Fruit fly (Drosophila melanogaster) whole organism, embryonic: ENCODE results near the gene sif.

Experiments used
- BtbVII ChIP-seq: fragments of 200-800 bp; sonication (Bioruptor generic); optimal IDR thresholded peaks from 3 replicates; lab custom pipeline; 2017; ENCODE audit warnings: missing biosample characterization, mild to moderate bottlenecking, missing genetic modification characterization
- CG10979 ChIP-seq: fragments of 200-800 bp; sonication (Bioruptor generic); optimal IDR thresholded peaks from 2 replicates; lab custom pipeline; 2018; ENCODE audit warnings: missing biosample characterization, mild to moderate bottlenecking, missing genetic modification characterization, moderate library complexity
- CG11085 ChIP-seq: fragments of 200-800 bp; sonication (Bioruptor generic); IDR thresholded peaks from 2 replicates; pipeline ENCODE4 v1.3.6; 2022; ENCODE audit warnings: missing biosample characterization, missing genetic modification characterization
- CG11247 ChIP-seq: fragments of 200-800 bp; sonication (Bioruptor generic); IDR thresholded peaks from 2 replicates; pipeline ENCODE4 v1.3.6; 2022; ENCODE audit warnings: missing biosample characterization, missing genetic modification characterization
- CG11504 ChIP-seq: fragments of 200-800 bp; sonication (Bioruptor generic); optimal IDR thresholded peaks from 3 replicates; lab custom pipeline; 2019; ENCODE audit warnings: missing biosample characterization, mild to moderate bottlenecking, missing genetic modification characterization, moderate library complexity
- CG12299 ChIP-seq: fragments of 200-800 bp; sonication (Bioruptor generic); optimal IDR thresholded peaks from 2 replicates; lab custom pipeline; 2018; ENCODE audit warnings: missing biosample characterization, mild to moderate bottlenecking, missing genetic modification characterization
- CG12744 ChIP-seq: fragments of 200-800 bp; sonication (Bioruptor generic); optimal IDR thresholded peaks from 2 replicates; lab custom pipeline; 2016; ENCODE audit warnings: missing biosample characterization, missing genetic modification characterization
- CG13424 ChIP-seq: fragments of 200-800 bp; sonication (Bioruptor generic); optimal IDR thresholded peaks from 2 replicates; lab custom pipeline; 2019; ENCODE audit warnings: missing biosample characterization, mild to moderate bottlenecking, missing genetic modification characterization, moderate library complexity
- CG13775 ChIP-seq: fragments of 200-800 bp; sonication (Bioruptor generic); optimal IDR thresholded peaks from 3 replicates; lab custom pipeline; 2017; ENCODE audit warnings: missing biosample characterization, mild to moderate bottlenecking, missing genetic modification characterization
- CG14050 ChIP-seq: fragments of 200-800 bp; sonication (Bioruptor generic); IDR thresholded peaks from 3 replicates; pipeline ENCODE4 v1.3.6; 2022; ENCODE audit warnings: missing biosample characterization, missing genetic modification characterization
- CG14710 ChIP-seq: fragments of 200-800 bp; sonication (Bioruptor generic); optimal IDR thresholded peaks from 3 replicates; lab custom pipeline; 2019; ENCODE audit warnings: missing biosample characterization, mild to moderate bottlenecking, missing genetic modification characterization, moderate library complexity
- CG15073 ChIP-seq: fragments of 200-800 bp; sonication (Bioruptor generic); optimal IDR thresholded peaks from 2 replicates; lab custom pipeline; 2016; ENCODE audit warnings: missing biosample characterization, missing genetic modification characterization
- CG1647 ChIP-seq: fragments of 200-800 bp; sonication (Bioruptor generic); optimal IDR thresholded peaks from 3 replicates; lab custom pipeline; 2016; ENCODE audit warnings: missing biosample characterization, missing genetic modification characterization
- CG17829 ChIP-seq: fragments of 200-800 bp; optimal IDR thresholded peaks from 2 replicates; lab custom pipeline; 2019; ENCODE audit warnings: missing biosample characterization, mild to moderate bottlenecking, missing genetic modification characterization, moderate library complexity
- CG30020 ChIP-seq: fragments of 200-800 bp; optimal IDR thresholded peaks from 2 replicates; lab custom pipeline; 2019; ENCODE audit warnings: missing biosample characterization, mild to moderate bottlenecking, missing genetic modification characterization, moderate library complexity
- CG3726 ChIP-seq: fragments of 200-800 bp; sonication (Bioruptor generic); IDR thresholded peaks from 3 replicates; pipeline ENCODE4, ENCODE4 v1.3.6; 2022; ENCODE audit warnings: missing biosample characterization, missing genetic modification characterization
- CG3995 ChIP-seq: fragments of 200-800 bp; sonication (Bioruptor generic); optimal IDR thresholded peaks from 3 replicates; lab custom pipeline; 2016; ENCODE audit warnings: missing biosample characterization, missing genetic modification characterization
- CG4360 ChIP-seq: fragments of 200-800 bp; sonication (Bioruptor generic); IDR thresholded peaks from 2 replicates; pipeline ENCODE4 v1.3.6; 2022; ENCODE audit warnings: missing biosample characterization, missing genetic modification characterization
- CG4854 ChIP-seq: fragments of 200-800 bp; sonication (Bioruptor generic); optimal IDR thresholded peaks from 2 replicates; lab custom pipeline; 2016; ENCODE audit warnings: missing biosample characterization, missing genetic modification characterization, inconsistent platforms
- CG6272 ChIP-seq: fragments of 200-800 bp; sonication (Bioruptor generic); IDR thresholded peaks from 2 replicates; pipeline ENCODE4 v1.3.6; 2022; ENCODE audit warnings: missing biosample characterization, missing genetic modification characterization
- CG7928 ChIP-seq: fragments of 200-800 bp; sonication (Bioruptor generic); optimal IDR thresholded peaks from 2 replicates; lab custom pipeline; 2017; ENCODE audit warnings: missing biosample characterization, mild to moderate bottlenecking, missing genetic modification characterization
- CG8765 ChIP-seq: fragments of 200-800 bp; sonication (Bioruptor generic); IDR thresholded peaks from 2 replicates; pipeline ENCODE4 v1.3.6; 2022; ENCODE audit warnings: missing biosample characterization, missing genetic modification characterization
- CG9797 ChIP-seq: fragments of 200-800 bp; sonication (Bioruptor generic); optimal IDR thresholded peaks from 3 replicates; lab custom pipeline; 2018; ENCODE audit warnings: missing biosample characterization, mild to moderate bottlenecking, missing genetic modification characterization
- CG9932 ChIP-seq: fragments of 200-800 bp; sonication (Bioruptor generic); IDR thresholded peaks from 2 replicates; pipeline ENCODE4 v1.3.6; 2022; ENCODE audit warnings: missing biosample characterization, missing genetic modification characterization
- Chrac-16 ChIP-seq: fragments of 200-800 bp; sonication (Bioruptor generic); optimal IDR thresholded peaks from 3 replicates; lab custom pipeline; 2016; ENCODE audit warnings: missing biosample characterization, missing genetic modification characterization
- CoRest ChIP-seq: fragments of 200-800 bp; sonication (Bioruptor generic); optimal IDR thresholded peaks from 3 replicates; lab custom pipeline; 2018; ENCODE audit warnings: missing biosample characterization, mild to moderate bottlenecking, missing genetic modification characterization, moderate library complexity
- Gsc ChIP-seq: fragments of 200-800 bp; sonication (Bioruptor generic); IDR thresholded peaks from 2 replicates; pipeline ENCODE4 v1.3.6; 2022; ENCODE audit warnings: missing biosample characterization, missing genetic modification characterization
- Hr39 ChIP-seq: fragments of >200 bp; optimal IDR thresholded peaks from 2 replicates; lab custom pipeline; 2017
- Max ChIP-seq: fragments of 200-800 bp; sonication (Bioruptor generic); optimal IDR thresholded peaks from 2 replicates; lab custom pipeline; 2016; ENCODE audit warnings: missing biosample characterization, mild to moderate bottlenecking, missing genetic modification characterization
- NfI ChIP-seq: fragments of 200-800 bp; sonication (Bioruptor generic); optimal IDR thresholded peaks from 3 replicates; lab custom pipeline; 2018; ENCODE audit warnings: missing biosample characterization, mild to moderate bottlenecking, missing genetic modification characterization, moderate library complexity
- Oaz ChIP-seq: fragments of 200-800 bp; sonication (Bioruptor generic); IDR thresholded peaks from 2 replicates; pipeline ENCODE4 v1.3.6; 2022; ENCODE audit warnings: missing biosample characterization, missing genetic modification characterization
- ab ChIP-seq: fragments of 200-800 bp; sonication (Bioruptor generic); optimal IDR thresholded peaks from 2 replicates; lab custom pipeline; 2016; ENCODE audit warnings: missing biosample characterization, missing genetic modification characterization
- ash1 ChIP-seq: fragments of 200-800 bp; sonication (Bioruptor generic); optimal IDR thresholded peaks from 2 replicates; lab custom pipeline; 2018; ENCODE audit warnings: missing biosample characterization, mild to moderate bottlenecking, missing genetic modification characterization
- cwo ChIP-seq: fragments of 200-800 bp; sonication (Bioruptor generic); optimal IDR thresholded peaks from 3 replicates; lab custom pipeline; 2017; ENCODE audit warnings: missing biosample characterization, missing genetic modification characterization, mild to moderate bottlenecking, moderate library complexity, missing genetic modification reagents
- danr ChIP-seq: fragments of 200-800 bp; sonication (Bioruptor generic); IDR thresholded peaks from 2 replicates; pipeline ENCODE4 v1.3.6; 2022; ENCODE audit warnings: missing biosample characterization, missing genetic modification characterization
- dysf ChIP-seq: fragments of 200-800 bp; sonication (Bioruptor generic); IDR thresholded peaks from 3 replicates; pipeline ENCODE4 v1.3.6; 2022; ENCODE audit warnings: missing biosample characterization, missing genetic modification characterization
- eve ChIP-seq, 2 experiments: fragments of >200 bp; optimal IDR thresholded peaks; 2 replicates each; lab custom pipeline; 2017; ENCODE audit warnings: missing biosample characterization in 2 of 2, missing genetic modification characterization in 2 of 2
- fd96Cb ChIP-seq: fragments of 200-800 bp; sonication (Bioruptor generic); optimal IDR thresholded peaks from 2 replicates; lab custom pipeline; 2018; ENCODE audit warnings: missing biosample characterization, mild to moderate bottlenecking, missing genetic modification characterization, moderate library complexity
- fru ChIP-seq: fragments of >200 bp; optimal IDR thresholded peaks from 2 replicates; lab custom pipeline; 2017
- gro ChIP-seq: fragments of 200-800 bp; sonication (Bioruptor generic); optimal IDR thresholded peaks from 2 replicates; lab custom pipeline; 2016; ENCODE audit warnings: missing biosample characterization, missing genetic modification characterization
- h ChIP-seq: fragments of >200 bp; optimal IDR thresholded peaks from 2 replicates; lab custom pipeline; 2017
- lab ChIP-seq: fragments of 200-800 bp; sonication (Bioruptor generic); optimal IDR thresholded peaks from 3 replicates; lab custom pipeline; 2017; ENCODE audit warnings: missing biosample characterization, missing genetic modification characterization, mild to moderate bottlenecking, moderate library complexity, missing genetic modification reagents
- lola ChIP-seq, 3 experiments: fragments of >200 bp in 2 of 3; fragments of 200-800 bp in 1 of 3; sonication (Bioruptor generic) in 1 of 3; optimal IDR thresholded peaks; 2 replicates each; lab custom pipeline; 2017 to 2019; ENCODE audit warnings: missing biosample characterization in 3 of 3, missing genetic modification characterization in 3 of 3, mild to moderate bottlenecking in 1 of 3, moderate library complexity in 1 of 3
- pan ChIP-seq, 4 experiments: fragments of >200 bp in 3 of 4; fragments of 200-800 bp in 1 of 4; sonication (Bioruptor generic) in 1 of 4; optimal IDR thresholded peaks in 3 of 4; IDR thresholded peaks in 1 of 4; 2 replicates each; pipeline versions ENCODE4 v1.3.6 to Lab custom; 2017 to 2022; ENCODE audit warnings: missing biosample characterization in 2 of 4, missing genetic modification characterization in 2 of 4, mixed read lengths in 1 of 4
- pita ChIP-seq: fragments of 200-800 bp; sonication (Bioruptor generic); optimal IDR thresholded peaks from 2 replicates; lab custom pipeline; 2017; ENCODE audit warnings: missing biosample characterization, mild to moderate bottlenecking, missing genetic modification characterization
- pum ChIP-seq: fragments of 200-800 bp; sonication (Bioruptor generic); optimal IDR thresholded peaks from 2 replicates; lab custom pipeline; 2016; ENCODE audit warnings: missing biosample characterization, missing genetic modification characterization
- ranshi ChIP-seq: fragments of 200-800 bp; sonication (Bioruptor generic); IDR thresholded peaks from 2 replicates; pipeline ENCODE4 v1.3.6; 2022; ENCODE audit warnings: missing biosample characterization, missing genetic modification characterization
- sens-2 ChIP-seq: fragments of 200-800 bp; sonication (Bioruptor generic); IDR thresholded peaks from 2 replicates; pipeline ENCODE4 v1.3.6; 2022; ENCODE audit warnings: missing biosample characterization, missing genetic modification characterization
- sob ChIP-seq: fragments of 200-800 bp; sonication (Bioruptor generic); IDR thresholded peaks from 2 replicates; pipeline ENCODE4 v1.3.6; 2022; ENCODE audit warnings: missing biosample characterization, missing genetic modification characterization
- sr ChIP-seq: fragments of 200-800 bp; sonication (Bioruptor generic); IDR thresholded peaks from 3 replicates; pipeline ENCODE4 v1.3.6; 2022; ENCODE audit warnings: missing biosample characterization, missing genetic modification characterization
- sug ChIP-seq: fragments of 200-800 bp; optimal IDR thresholded peaks from 2 replicates; lab custom pipeline; 2019; ENCODE audit warnings: missing biosample characterization, mild to moderate bottlenecking, missing genetic modification characterization, moderate library complexity
- trem ChIP-seq: fragments of 200-800 bp; optimal IDR thresholded peaks from 3 replicates; lab custom pipeline; 2019; ENCODE audit warnings: missing biosample characterization, mild to moderate bottlenecking, missing genetic modification characterization, moderate library complexity
- zen2 ChIP-seq: fragments of 200-800 bp; sonication (Bioruptor generic); IDR thresholded peaks from 3 replicates; pipeline ENCODE4 v1.3.6; 2022; ENCODE audit warnings: missing biosample characterization, missing genetic modification characterization; ENCODE audit not compliant: partially characterized antibody

Gene sif

dm6 chr3L:5793967-5794366 lies 136.3 kb downstream of the sif start, which contains the start of gene Bre1 (continued):
- TF ChIP-seq fd96Cb (tag; lab: Kevin White, UChicago) (no peak), CG14050 (no peak), danr (GFP tag; lab: Robert Waterston, UW) (no peak), CG13424 (tag; lab: Kevin White, UChicago) (no peak), trem (peak; percentile 82), Max (GFP tag; lab: Kevin White, UChicago) (no peak), zen2 (GFP tag; lab: Robert Waterston, UW) (peak; percentile 58; the same call in 2 of the 3 replicates), sug (tag; lab: Kevin White, UChicago) (peak; percentile 9), eve (GFP tag; optimal IDR thresholded peaks at IDR 0.05; lab: Kevin White, UChicago) (no peak), CG12299 (tag; lab: Kevin White, UChicago) (no peak), CG14710 (peak; percentile 63), CG11504 (tag; lab: Kevin White, UChicago) (no peak), pan (optimal IDR thresholded peaks at IDR 0.05; lab: Kevin White, UChicago) (no peak), pan (GFP tag; optimal IDR thresholded peaks at IDR 0.05 in 1 of 2, IDR thresholded peaks at IDR 0.05 in 1 of 2) (no peak), CG4360 (GFP tag; lab: Robert Waterston, UW) (no peak), sens-2 (GFP tag; lab: Robert Waterston, UW) (no peak), lab (GFP tag; lab: Kevin White, UChicago) (no peak), ranshi (GFP tag; lab: Robert Waterston, UW) (no peak), ash1 (no peak), CG8765 (GFP tag; lab: Robert Waterston, UW) (no peak), CG6272 (no peak), CG13775 (GFP tag; lab: Kevin White, UChicago) (no peak), fru (lab: Kevin White, UChicago) (no peak), CG11085 (GFP tag; lab: Robert Waterston, UW) (no peak), CG3726 (GFP tag; lab: Robert Waterston, UW) (no peak), cwo (GFP tag; lab: Kevin White, UChicago) (no peak), CG3995 (GFP tag; lab: Kevin White, UChicago) (peak; percentile 55), CG11247 (GFP tag; lab: Robert Waterston, UW) (no peak), CG12744 (GFP tag; lab: Kevin White, UChicago) (no peak), sr (no peak), Gsc (GFP tag; lab: Robert Waterston, UW) (no peak), CG17829 (peak; percentile 38), CG4854 (GFP tag; lab: Kevin White, UChicago) (no peak), CG15073 (GFP tag; lab: Kevin White, UChicago) (no peak), pum (GFP tag; lab: Kevin White, UChicago) (no peak), ab (GFP tag; lab: Kevin White, UChicago) (no peak), NfI (no peak), CG9797 (GFP tag; lab: Kevin White, UChicago) (peak; percentile 99), pita (GFP tag; lab: Kevin White, UChicago) (no peak), dysf (GFP tag; lab: Robert Waterston, UW) (no peak), CG9932 (GFP tag; lab: Robert Waterston, UW) (no peak), CG30020 (tag; lab: Kevin White, UChicago) (no peak), CG10979 (tag; lab: Kevin White, UChicago) (no peak), Hr39 (lab: Kevin White, UChicago) (no peak), Chrac-16 (GFP tag; lab: Kevin White, UChicago) (no peak), CoRest (tag; lab: Kevin White, UChicago) (peak; percentile 24), sob (GFP tag; lab: Robert Waterston, UW) (no peak), BtbVII (GFP tag; lab: Kevin White, UChicago) (no peak), gro (peak; percentile 39), Oaz (GFP tag; lab: Robert Waterston, UW) (no peak), lola (GFP tag; optimal IDR thresholded peaks at IDR 0.05; lab: Kevin White, UChicago) (no peak), CG1647 (no peak), CG7928 (no peak), h (lab: Kevin White, UChicago) (no peak)
